Fruit fly (Drosophila melanogaster) whole organism, embryonic: ENCODE results near the gene Syt12.
A peak's percentile ranks its signal among the peaks of the same experiment; 100 is the strongest.

ENCODE experiments used
- Aef1 ChIP-seq: fragments of 200-800 bp; sonication (Bioruptor generic); IDR thresholded peaks from 3 replicates; pipeline ENCODE4 v1.3.6; 2022; ENCODE audit warnings: missing biosample characterization, missing genetic modification characterization
- Atf-2 ChIP-seq: fragments of 200-800 bp; sonication (Bioruptor generic); optimal IDR thresholded peaks from 2 replicates; lab custom pipeline; 2016; ENCODE audit warnings: missing biosample characterization, missing genetic modification characterization
- Awh ChIP-seq: fragments of 200-800 bp; sonication (Bioruptor generic); IDR thresholded peaks from 2 replicates; pipeline ENCODE4, ENCODE4 v1.3.6; 2022; ENCODE audit warnings: missing biosample characterization, missing genetic modification characterization
- CG12104 ChIP-seq: fragments of 200-800 bp; sonication (Bioruptor generic); optimal IDR thresholded peaks from 3 replicates; lab custom pipeline; 2016; ENCODE audit warnings: missing biosample characterization, missing genetic modification characterization
- CG12942 ChIP-seq: fragments of 200-800 bp; sonication (Bioruptor generic); optimal IDR thresholded peaks from 3 replicates; lab custom pipeline; 2016; ENCODE audit warnings: missing biosample characterization, missing genetic modification characterization
- CG13775 ChIP-seq: fragments of 200-800 bp; sonication (Bioruptor generic); optimal IDR thresholded peaks from 3 replicates; lab custom pipeline; 2017; ENCODE audit warnings: missing biosample characterization, mild to moderate bottlenecking, missing genetic modification characterization
- CG14860 ChIP-seq: fragments of 200-800 bp; sonication (Bioruptor generic); IDR thresholded peaks from 3 replicates; pipeline ENCODE4 v1.3.6; 2022; ENCODE audit warnings: missing biosample characterization, missing genetic modification characterization; ENCODE audit not compliant: partially characterized antibody
- CG1602 ChIP-seq: fragments of 200-800 bp; sonication (Bioruptor generic); optimal IDR thresholded peaks from 3 replicates; lab custom pipeline; 2016; ENCODE audit warnings: missing biosample characterization, missing genetic modification characterization
- CG17328 ChIP-seq: fragments of 200-800 bp; sonication (Bioruptor generic); IDR thresholded peaks from 2 replicates; pipeline ENCODE4 v1.3.6; 2022; ENCODE audit warnings: missing biosample characterization, missing genetic modification characterization
- CG17359 ChIP-seq: fragments of 200-800 bp; sonication (Bioruptor generic); optimal IDR thresholded peaks from 3 replicates; lab custom pipeline; 2018; ENCODE audit warnings: missing biosample characterization, mild to moderate bottlenecking, missing genetic modification characterization, moderate library complexity
- CG17802 ChIP-seq: fragments of 200-800 bp; sonication (Bioruptor generic); optimal IDR thresholded peaks from 2 replicates; lab custom pipeline; 2018; ENCODE audit warnings: missing biosample characterization, mild to moderate bottlenecking, missing genetic modification characterization, moderate library complexity
- CG17912 ChIP-seq: fragments of 200-800 bp; sonication (Bioruptor generic); optimal IDR thresholded peaks from 2 replicates; lab custom pipeline; 2018; ENCODE audit warnings: missing biosample characterization, mild to moderate bottlenecking, missing genetic modification characterization
- CG2129 ChIP-seq: fragments of 200-800 bp; sonication (Bioruptor generic); IDR thresholded peaks from 2 replicates; pipeline ENCODE4 v1.3.6; 2022; ENCODE audit warnings: missing biosample characterization, missing genetic modification characterization; ENCODE audit not compliant: partially characterized antibody
- CG3163 ChIP-seq: fragments of 200-800 bp; sonication (Bioruptor generic); optimal IDR thresholded peaks from 3 replicates; lab custom pipeline; 2016; ENCODE audit warnings: missing biosample characterization, missing genetic modification characterization
- CG4854 ChIP-seq: fragments of 200-800 bp; sonication (Bioruptor generic); optimal IDR thresholded peaks from 2 replicates; lab custom pipeline; 2016; ENCODE audit warnings: missing biosample characterization, missing genetic modification characterization, inconsistent platforms
- CG6854 ChIP-seq: fragments of 200-800 bp; sonication (Bioruptor generic); optimal IDR thresholded peaks from 3 replicates; lab custom pipeline; 2017; ENCODE audit warnings: missing biosample characterization, mild to moderate bottlenecking, missing genetic modification characterization
- CG8281 ChIP-seq: fragments of 200-800 bp; sonication (Bioruptor generic); optimal IDR thresholded peaks from 2 replicates; lab custom pipeline; 2018; ENCODE audit warnings: missing biosample characterization, mild to moderate bottlenecking, missing genetic modification characterization, moderate library complexity
- CG9727 ChIP-seq: fragments of 200-800 bp; sonication (Bioruptor generic); optimal IDR thresholded peaks from 3 replicates; lab custom pipeline; 2017; ENCODE audit warnings: missing biosample characterization, mild to moderate bottlenecking, missing genetic modification characterization
- Camta ChIP-seq: fragments of 200-800 bp; sonication (Bioruptor generic); optimal IDR thresholded peaks from 2 replicates; lab custom pipeline; 2016; ENCODE audit warnings: missing biosample characterization, missing genetic modification characterization
- Deaf1 ChIP-seq: fragments of 200-800 bp; optimal IDR thresholded peaks from 3 replicates; lab custom pipeline; 2019; ENCODE audit warnings: missing biosample characterization, mild to moderate bottlenecking, missing genetic modification characterization, moderate library complexity
- Dp ChIP-seq: fragments of 200-800 bp; sonication (Bioruptor generic); optimal IDR thresholded peaks from 2 replicates; lab custom pipeline; 2018; ENCODE audit warnings: missing biosample characterization, mild to moderate bottlenecking, missing genetic modification characterization, moderate library complexity
- Eip74EF ChIP-seq, 2 experiments: fragments of 200-800 bp in 1 of 2; fragments of >200 bp in 1 of 2; sonication (Bioruptor generic) in 1 of 2; optimal IDR thresholded peaks; 2 replicates each; lab custom pipeline; 2017 to 2019; ENCODE audit warnings: missing biosample characterization in 2 of 2, missing genetic modification characterization in 2 of 2, mild to moderate bottlenecking in 1 of 2, moderate library complexity in 1 of 2
- Ets97D ChIP-seq: fragments of 200-800 bp; sonication (Bioruptor generic); optimal IDR thresholded peaks from 3 replicates; lab custom pipeline; 2016; ENCODE audit warnings: missing biosample characterization, missing genetic modification characterization
- GATAe ChIP-seq: fragments of 200-800 bp; sonication (Bioruptor generic); conservative IDR thresholded peaks from 2 replicates; pipeline ENCODE4 v1.3.6; 2022; ENCODE audit warnings: missing biosample characterization, missing genetic modification characterization
- Nf-YC ChIP-seq: fragments of 200-800 bp; optimal IDR thresholded peaks from 3 replicates; lab custom pipeline; 2019; ENCODE audit warnings: missing biosample characterization, mild to moderate bottlenecking, missing genetic modification characterization, moderate library complexity
- NfI ChIP-seq: fragments of 200-800 bp; sonication (Bioruptor generic); optimal IDR thresholded peaks from 3 replicates; lab custom pipeline; 2018; ENCODE audit warnings: missing biosample characterization, mild to moderate bottlenecking, missing genetic modification characterization, moderate library complexity
- Pdp1 ChIP-seq, 2 experiments: fragments of 200-800 bp; sonication (Bioruptor generic); optimal IDR thresholded peaks; 3 replicates each; lab custom pipeline; 2016; ENCODE audit warnings: missing biosample characterization in 2 of 2, missing genetic modification characterization in 2 of 2, mild to moderate bottlenecking in 1 of 2, moderate library complexity in 1 of 2
- Scr ChIP-seq: fragments of 200-800 bp; sonication (Bioruptor generic); IDR thresholded peaks from 2 replicates; pipeline ENCODE4 v1.3.6; 2022; ENCODE audit warnings: missing biosample characterization, missing genetic modification characterization; ENCODE audit not compliant: partially characterized antibody
- Vsx1 ChIP-seq: fragments of 200-800 bp; sonication (Bioruptor generic); optimal IDR thresholded peaks from 2 replicates; lab custom pipeline; 2017; ENCODE audit warnings: missing biosample characterization, mild to moderate bottlenecking, missing genetic modification characterization, missing genetic modification reagents
- Xbp1 ChIP-seq: fragments of 200-800 bp; sonication (Bioruptor generic); optimal IDR thresholded peaks from 3 replicates; lab custom pipeline; 2016; ENCODE audit warnings: missing biosample characterization, mild to moderate bottlenecking, missing genetic modification characterization
- bowl ChIP-seq: fragments of 200-800 bp; sonication (Bioruptor generic); IDR thresholded peaks from 2 replicates; pipeline ENCODE4 v1.3.6; 2022; ENCODE audit warnings: missing biosample characterization, missing genetic modification characterization
- caup ChIP-seq: fragments of 200-800 bp; sonication (Bioruptor generic); optimal IDR thresholded peaks from 3 replicates; lab custom pipeline; 2017; ENCODE audit warnings: missing biosample characterization, mild to moderate bottlenecking, missing genetic modification characterization, moderate library complexity; ENCODE audit not compliant: severe bottlenecking
- corto ChIP-seq: fragments of 200-800 bp; sonication (Bioruptor generic); optimal IDR thresholded peaks from 2 replicates; lab custom pipeline; 2016; ENCODE audit warnings: missing biosample characterization, mild to moderate bottlenecking, missing genetic modification characterization, moderate library complexity
- crp ChIP-seq, 2 experiments: fragments of 200-800 bp; sonication (Bioruptor generic); optimal IDR thresholded peaks; 2 replicates in 1 of 2; 3 replicates in 1 of 2; lab custom pipeline; 2017; ENCODE audit warnings: missing biosample characterization in 2 of 2, missing genetic modification characterization in 2 of 2, mild to moderate bottlenecking in 1 of 2, moderate library complexity in 1 of 2
- eyg ChIP-seq: fragments of 200-800 bp; sonication (Bioruptor generic); optimal IDR thresholded peaks from 3 replicates; lab custom pipeline; 2016; ENCODE audit warnings: missing biosample characterization, missing genetic modification characterization
- gce ChIP-seq: fragments of 200-800 bp; sonication (Bioruptor generic); IDR thresholded peaks from 3 replicates; pipeline ENCODE4 v1.3.6; 2022; ENCODE audit warnings: missing biosample characterization, missing genetic modification characterization
- h ChIP-seq: fragments of >200 bp; optimal IDR thresholded peaks from 2 replicates; lab custom pipeline; 2017
- hbn ChIP-seq: fragments of 200-800 bp; sonication (Bioruptor generic); IDR thresholded peaks from 2 replicates; pipeline ENCODE4 v1.3.6; 2022; ENCODE audit warnings: missing biosample characterization, missing genetic modification characterization; ENCODE audit not compliant: partially characterized antibody
- klu ChIP-seq: fragments of 200-800 bp; sonication (Bioruptor generic); IDR thresholded peaks from 2 replicates; pipeline ENCODE4 v1.3.6; 2022; ENCODE audit warnings: missing biosample characterization, missing genetic modification characterization
- nerfin-2 ChIP-seq: fragments of 200-800 bp; sonication (Bioruptor generic); IDR thresholded peaks from 2 replicates; pipeline ENCODE4 v1.3.6; 2022; ENCODE audit warnings: missing biosample characterization, missing genetic modification characterization; ENCODE audit not compliant: partially characterized antibody
- onecut ChIP-seq: fragments of 200-800 bp; sonication (Bioruptor generic); IDR thresholded peaks from 2 replicates; pipeline ENCODE4 v1.3.6; 2022; ENCODE audit warnings: missing biosample characterization, missing genetic modification characterization
- org-1 ChIP-seq: fragments of 200-800 bp; sonication (Bioruptor generic); optimal IDR thresholded peaks from 2 replicates; lab custom pipeline; 2017; ENCODE audit warnings: missing biosample characterization, missing genetic modification characterization
- otp ChIP-seq: fragments of 200-800 bp; sonication (Bioruptor generic); IDR thresholded peaks from 3 replicates; pipeline ENCODE4, ENCODE4 v1.3.6; 2022; ENCODE audit warnings: missing biosample characterization, missing genetic modification characterization
- repo ChIP-seq: fragments of 200-800 bp; sonication (Bioruptor generic); optimal IDR thresholded peaks from 2 replicates; lab custom pipeline; 2016; ENCODE audit warnings: missing biosample characterization, missing genetic modification characterization
- rib ChIP-seq: fragments of 200-800 bp; sonication (Bioruptor generic); IDR thresholded peaks from 2 replicates; pipeline ENCODE4 v1.3.6; 2022; ENCODE audit warnings: missing biosample characterization, missing genetic modification characterization
- ro ChIP-seq: fragments of 200-800 bp; sonication (Bioruptor generic); IDR thresholded peaks from 2 replicates; pipeline ENCODE4 v1.3.6; 2022; ENCODE audit warnings: missing biosample characterization, missing genetic modification characterization
- sr ChIP-seq: fragments of 200-800 bp; sonication (Bioruptor generic); IDR thresholded peaks from 3 replicates; pipeline ENCODE4 v1.3.6; 2022; ENCODE audit warnings: missing biosample characterization, missing genetic modification characterization
- stc ChIP-seq: fragments of 200-800 bp; sonication (Bioruptor generic); IDR thresholded peaks from 2 replicates; pipeline ENCODE4 v1.3.6; 2022; ENCODE audit warnings: missing biosample characterization, missing genetic modification characterization
- wdn ChIP-seq: fragments of 200-800 bp; sonication (Bioruptor generic); IDR thresholded peaks from 2 replicates; pipeline ENCODE4 v1.3.6; 2022; ENCODE audit warnings: missing biosample characterization, missing genetic modification characterization

Gene Syt12

DNA sequence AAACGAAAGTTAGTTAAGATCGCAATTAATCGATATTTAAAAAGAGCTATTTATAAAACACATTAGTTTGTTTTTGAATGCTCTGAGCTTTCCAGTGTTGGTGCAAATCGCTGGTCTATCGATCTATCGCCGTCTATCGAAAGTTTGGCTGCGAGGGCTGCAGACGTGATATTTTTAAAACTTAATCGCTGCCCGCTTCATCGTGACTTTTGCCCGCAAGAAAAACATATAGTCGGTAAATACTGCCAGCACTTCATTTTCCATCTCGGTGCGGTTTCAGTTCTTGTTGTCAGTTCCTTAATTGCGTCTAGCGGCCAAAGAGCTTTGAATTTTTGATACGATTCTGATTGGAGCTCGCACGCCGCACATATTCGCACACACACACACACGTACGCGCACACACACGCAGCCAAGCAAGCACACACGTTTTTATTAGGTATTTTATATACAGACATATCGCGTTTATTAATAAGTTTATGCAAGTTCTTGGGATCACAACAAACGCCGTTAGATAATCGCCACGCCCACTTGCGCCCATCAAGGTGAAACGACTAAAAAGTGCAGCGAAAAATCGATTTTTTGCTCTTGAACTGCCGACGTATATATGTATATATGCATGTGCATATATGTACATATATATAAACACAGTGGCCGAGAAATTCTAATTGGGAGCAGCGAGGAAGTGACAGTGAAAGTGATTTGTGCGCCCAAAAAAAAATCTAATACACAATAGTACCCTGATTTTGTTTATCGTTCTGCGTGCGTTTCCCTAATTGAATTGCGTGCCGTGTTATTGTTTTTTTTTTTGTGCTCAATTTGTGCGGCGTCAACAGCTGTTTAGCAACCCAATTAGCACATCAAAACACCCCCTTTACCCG lies 12.0 kb downstream of the Syt12 start (continued):
- TF ChIP-seq Dp = peak; percentile 80
- TF ChIP-seq Ets97D (GFP tag; lab: Kevin White, UChicago) = peak; percentile 3
- TF ChIP-seq corto (GFP tag; lab: Kevin White, UChicago) = no peak
- no peak for TF ChIP-seq CG4854 (GFP tag; lab: Kevin White, UChicago)
- no peak for TF ChIP-seq klu (GFP tag; lab: Robert Waterston, UW)
- no peak for TF ChIP-seq CG2129 (GFP tag; lab: Robert Waterston, UW)
- no peak for TF ChIP-seq Awh (GFP tag; lab: Robert Waterston, UW)
- no peak for TF ChIP-seq CG12104 (GFP tag; lab: Kevin White, UChicago)
- TF ChIP-seq eyg (GFP tag; lab: Kevin White, UChicago) = no peak
- peak; percentile 62 for TF ChIP-seq nerfin-2
- peak; percentile 55 for TF ChIP-seq CG14860 (GFP tag; lab: Robert Waterston, UW)
- TF ChIP-seq Nf-YC (tag; lab: Kevin White, UChicago) = peak; percentile 79
- TF ChIP-seq CG17802 (tag; lab: Kevin White, UChicago) = no peak
- TF ChIP-seq h (lab: Kevin White, UChicago) = no peak
- no peak for TF ChIP-seq rib (GFP tag; lab: Robert Waterston, UW)
- TF ChIP-seq CG17359 (tag; lab: Kevin White, UChicago) = no peak
- no peak for TF ChIP-seq CG17328 (GFP tag; lab: Robert Waterston, UW)
- peak; percentile 65 for TF ChIP-seq Scr (GFP tag; lab: Robert Waterston, UW)
- TF ChIP-seq crp (GFP tag; optimal IDR thresholded peaks at IDR 0.05; lab: Kevin White, UChicago) = peak in 1 of 2 experiments; percentile 3
- TF ChIP-seq CG9727 (GFP tag; lab: Kevin White, UChicago) = no peak
- no peak for TF ChIP-seq Camta (GFP tag; lab: Kevin White, UChicago)
- no peak for TF ChIP-seq wdn
- no peak for TF ChIP-seq CG8281 (tag; lab: Kevin White, UChicago)
- no peak for TF ChIP-seq org-1 (GFP tag; lab: Kevin White, UChicago)
- no peak for TF ChIP-seq CG17912
- TF ChIP-seq bowl (GFP tag; lab: Robert Waterston, UW) = no peak
- no peak for TF ChIP-seq Xbp1
- no peak for TF ChIP-seq caup
- no peak for TF ChIP-seq GATAe (GFP tag; lab: Robert Waterston, UW)
- no peak for TF ChIP-seq ro (GFP tag; lab: Robert Waterston, UW)
- no peak for TF ChIP-seq Deaf1 (tag; lab: Kevin White, UChicago)
- TF ChIP-seq stc (GFP tag; lab: Robert Waterston, UW) = no peak; the same call in 1 of the 2 replicates
- 0 out of 2 replicates have a peak, but pooled peaks have one; percentile 38 for TF ChIP-seq hbn (GFP tag; lab: Robert Waterston, UW)
- no peak for TF ChIP-seq CG13775
- no peak for TF ChIP-seq NfI (GFP tag; lab: Kevin White, UChicago)
- TF ChIP-seq repo = no peak
- no peak for TF ChIP-seq sr (GFP tag; lab: Robert Waterston, UW)
- no peak for TF ChIP-seq Aef1 (GFP tag; lab: Robert Waterston, UW)
- TF ChIP-seq Pdp1 (GFP tag; optimal IDR thresholded peaks at IDR 0.05; lab: Kevin White, UChicago) = peak; percentile 9 to 45
- no peak for TF ChIP-seq gce (GFP tag; lab: Robert Waterston, UW)
- peak; percentile 81 for TF ChIP-seq onecut (GFP tag; lab: Robert Waterston, UW)
- TF ChIP-seq CG6854 (GFP tag; lab: Kevin White, UChicago) = no peak
- no peak for TF ChIP-seq CG1602
- TF ChIP-seq CG3163 (GFP tag; lab: Kevin White, UChicago) = no peak
- TF ChIP-seq Eip74EF (GFP tag; optimal IDR thresholded peaks at IDR 0.05; lab: Kevin White, UChicago) = no peak
- TF ChIP-seq otp = no peak
- TF ChIP-seq Vsx1 (GFP tag; lab: Kevin White, UChicago) = no peak
- TF ChIP-seq CG12942 = no peak
- no peak for TF ChIP-seq Atf-2 (GFP tag; lab: Kevin White, UChicago)
